Worm (Caenorhabditis elegans): ENCODE data around the gene E03H12.5.

The E03H12.5 gene

ce11 chrIV:4982477-4982876 is 5.5 kb downstream of the E03H12.5 start, which contains the start of gene E03H12.4:
Gene E03H12.4, plus strand, starts transcription at chrIV:4982596.
- TF ChIP-seq tbx-37 (GFP tag; conservative IDR thresholded peaks at IDR 0.05) (no peak), aly-1 (tag; optimal IDR thresholded peaks at IDR 0.05) (no peak), F13C5.2 (tag; optimal IDR thresholded peaks at IDR 0.05) (no peak), ceh-36 (tag; optimal IDR thresholded peaks at IDR 0.05) (no peak), tra-4 (tag; optimal IDR thresholded peaks at IDR 0.05) (no peak), pes-1 (GFP tag; IDR thresholded peaks at IDR 0.05) (no peak)

ce11 chrIV:4983746-4984145 is 6.7 kb downstream of the E03H12.5 start, which contains the start of gene clec-176:
Gene clec-176, plus strand, starts transcription at chrIV:4984046.
- TF ChIP-seq ets-7 (tag; optimal IDR thresholded peaks at IDR 0.05): no peak
- TF ChIP-seq B0310.2 (tag; optimal IDR thresholded peaks at IDR 0.05): no peak
- no peak for TF ChIP-seq tra-4 (tag; optimal IDR thresholded peaks at IDR 0.05)
- no peak for TF ChIP-seq ceh-36 (tag; optimal IDR thresholded peaks at IDR 0.05)
- TF ChIP-seq hmg-4 (GFP tag; optimal IDR thresholded peaks at IDR 0.05): no peak
- TF ChIP-seq hmbx-1 (tag; optimal IDR thresholded peaks at IDR 0.05): no peak

- no peak for TF ChIP-seq tbx-11 (GFP tag; IDR thresholded peaks at IDR 0.05)
These were observed 9.2 kb downstream of the E03H12.5 start, which contains the start of gene clec-177 for ce11 chrIV:4986246-4986645. Gene clec-177, plus strand, starts transcription at chrIV:4986546.

ce11 chrIV:4988531-4988930 is 11.5 kb downstream of the E03H12.5 start, which contains the start of gene E03H12.7:
Gene E03H12.7, minus strand, starts transcription at chrIV:4988631.
- TF ChIP-seq tbx-11 (GFP tag; IDR thresholded peaks at IDR 0.05) (no peak), hnd-1 (tag; optimal IDR thresholded peaks at IDR 0.05) (no peak), ceh-13 (GFP tag; optimal IDR thresholded peaks at IDR 0.05) (no peak), pes-1 (GFP tag; IDR thresholded peaks at IDR 0.05) (no peak), sea-1 (GFP tag; conservative IDR thresholded peaks at IDR 0.05) (no peak), ets-7 (tag; optimal IDR thresholded peaks at IDR 0.05) (no peak), hmbx-1 (tag; optimal IDR thresholded peaks at IDR 0.05) (no peak), flt-1 (GFP tag; IDR thresholded peaks at IDR 0.05) (no peak), hmg-4 (GFP tag; optimal IDR thresholded peaks at IDR 0.05) (no peak), ceh-36 (tag; optimal IDR thresholded peaks at IDR 0.05) (no peak), ama-1 (optimal IDR thresholded peaks at IDR 0.05) (no peak), tbx-37 (GFP tag; conservative IDR thresholded peaks at IDR 0.05) (no peak), tra-4 (tag; optimal IDR thresholded peaks at IDR 0.05) (no peak), F13C5.2 (tag; optimal IDR thresholded peaks at IDR 0.05) (no peak), B0310.2 (tag; optimal IDR thresholded peaks at IDR 0.05) (no peak)

- TF ChIP-seq tbx-11 (GFP tag; IDR thresholded peaks at IDR 0.05) (no peak), hmg-4 (GFP tag; optimal IDR thresholded peaks at IDR 0.05) (no peak), tra-4 (tag; optimal IDR thresholded peaks at IDR 0.05) (no peak), F13C5.2 (tag; optimal IDR thresholded peaks at IDR 0.05) (no peak), ets-7 (tag; optimal IDR thresholded peaks at IDR 0.05) (no peak), hmbx-1 (tag; optimal IDR thresholded peaks at IDR 0.05) (no peak), pes-1 (GFP tag; IDR thresholded peaks at IDR 0.05) (no peak), hnd-1 (tag; optimal IDR thresholded peaks at IDR 0.05) (no peak), scrt-1 (GFP tag; IDR thresholded peaks at IDR 0.05) (no peak), ceh-36 (tag; optimal IDR thresholded peaks at IDR 0.05) (no peak), ama-1 (optimal IDR thresholded peaks at IDR 0.05) (no peak), tbx-37 (GFP tag; conservative IDR thresholded peaks at IDR 0.05) (no peak), B0310.2 (tag; optimal IDR thresholded peaks at IDR 0.05) (no peak), flt-1 (GFP tag; IDR thresholded peaks at IDR 0.05) (no peak), ceh-13 (GFP tag; optimal IDR thresholded peaks at IDR 0.05) (no peak), sea-1 (GFP tag; conservative IDR thresholded peaks at IDR 0.05) (no peak)
These were observed 15.1 kb downstream of the E03H12.5 start, which contains the start of gene str-162 for ce11 chrIV:4992089-4992488. Gene str-162, plus strand, starts transcription at chrIV:4992389.

- TF ChIP-seq tbx-11 (GFP tag; IDR thresholded peaks at IDR 0.05): no peak
- no peak for TF ChIP-seq hmg-4 (GFP tag; optimal IDR thresholded peaks at IDR 0.05)
- TF ChIP-seq ets-7 (tag; optimal IDR thresholded peaks at IDR 0.05): no peak
- TF ChIP-seq flt-1 (GFP tag; IDR thresholded peaks at IDR 0.05): no peak
- no peak for TF ChIP-seq tbx-37 (GFP tag; conservative IDR thresholded peaks at IDR 0.05)
- TF ChIP-seq ama-1 (optimal IDR thresholded peaks at IDR 0.05): no peak
- no peak for TF ChIP-seq sea-1 (GFP tag; conservative IDR thresholded peaks at IDR 0.05)
- TF ChIP-seq ceh-36 (tag; optimal IDR thresholded peaks at IDR 0.05): no peak
- TF ChIP-seq ceh-13 (GFP tag; optimal IDR thresholded peaks at IDR 0.05): no peak
- no peak for TF ChIP-seq aly-1 (tag; optimal IDR thresholded peaks at IDR 0.05)
- TF ChIP-seq tra-4 (tag; optimal IDR thresholded peaks at IDR 0.05): no peak
- TF ChIP-seq hmbx-1 (tag; optimal IDR thresholded peaks at IDR 0.05): no peak
- no peak for TF ChIP-seq hnd-1 (tag; optimal IDR thresholded peaks at IDR 0.05)
- no peak for TF ChIP-seq B0310.2 (tag; optimal IDR thresholded peaks at IDR 0.05)
- no peak for TF ChIP-seq pes-1 (GFP tag; IDR thresholded peaks at IDR 0.05)
- TF ChIP-seq scrt-1 (GFP tag; IDR thresholded peaks at IDR 0.05): no peak
- TF ChIP-seq F13C5.2 (tag; optimal IDR thresholded peaks at IDR 0.05): no peak
These were observed 16.1 kb downstream of the E03H12.5 start for ce11 chrIV:4993128-4993527.

ce11 chrIV:4995842-4996241 is 18.8 kb downstream of the E03H12.5 start, which contains the start of gene ssq-2:
Gene ssq-2, plus strand, starts transcription at chrIV:4996142.
- TF ChIP-seq scrt-1 (GFP tag; IDR thresholded peaks at IDR 0.05) (no peak), F13C5.2 (tag; optimal IDR thresholded peaks at IDR 0.05) (no peak), aly-1 (tag; optimal IDR thresholded peaks at IDR 0.05) (no peak), ceh-36 (tag; optimal IDR thresholded peaks at IDR 0.05) (no peak), tra-4 (tag; optimal IDR thresholded peaks at IDR 0.05) (no peak), tbx-37 (GFP tag; conservative IDR thresholded peaks at IDR 0.05) (no peak), B0310.2 (tag; optimal IDR thresholded peaks at IDR 0.05) (no peak), hmg-4 (GFP tag; optimal IDR thresholded peaks at IDR 0.05) (no peak), tbx-11 (GFP tag; IDR thresholded peaks at IDR 0.05) (no peak)

ce11 chrIV:4996956-4997355 is 19.9 kb downstream of the E03H12.5 start:
- TF ChIP-seq hnd-1 (tag; optimal IDR thresholded peaks at IDR 0.05): no peak
- TF ChIP-seq pes-1 (GFP tag; IDR thresholded peaks at IDR 0.05): no peak
- no peak for TF ChIP-seq ama-1 (optimal IDR thresholded peaks at IDR 0.05)
- TF ChIP-seq ceh-13 (GFP tag; optimal IDR thresholded peaks at IDR 0.05): no peak
- TF ChIP-seq tbx-37 (GFP tag; conservative IDR thresholded peaks at IDR 0.05): no peak
- TF ChIP-seq hmbx-1 (tag; optimal IDR thresholded peaks at IDR 0.05): no peak
- no peak for TF ChIP-seq sea-1 (GFP tag; conservative IDR thresholded peaks at IDR 0.05)
- no peak for TF ChIP-seq tbx-11 (GFP tag; IDR thresholded peaks at IDR 0.05)
- TF ChIP-seq B0310.2 (tag; optimal IDR thresholded peaks at IDR 0.05): no peak
- no peak for TF ChIP-seq aly-1 (tag; optimal IDR thresholded peaks at IDR 0.05)
- no peak for TF ChIP-seq ets-7 (tag; optimal IDR thresholded peaks at IDR 0.05)

Data from whole organism, early embryonic.